Worm (Caenorhabditis elegans): Measurements from ENCODE around the gene Y57G11B.5.

ce11 chrIV:14559267-14559666 lies 15.4 kb upstream of the Y57G11B.5 start:
- no peak for TF ChIP-seq dmd-4 (tag; optimal IDR thresholded peaks at IDR 0.05; ENCODE audit: borderline replicate concordance)
- no peak for TF ChIP-seq nfya-1 (tag; optimal IDR thresholded peaks at IDR 0.05)
- TF ChIP-seq pha-4 (tag; optimal IDR thresholded peaks at IDR 0.05), result no peak
- no peak for TF ChIP-seq tbx-7 (tag; optimal IDR thresholded peaks at IDR 0.05)
